Worm (Caenorhabditis elegans) whole organism, L3 larva: Measurements from ENCODE around the gene yju-2.

ENCODE experiments used
- ZK546.5 ChIP-seq: sonication (generic microtip); optimal IDR thresholded peaks from 2 replicates; lab custom pipeline; 2017; ENCODE audit warnings: missing biosample characterization, missing genetic modification characterization
- ceh-16 ChIP-seq: sonication (generic microtip); optimal IDR thresholded peaks from 2 replicates; lab custom pipeline; 2017; ENCODE audit warnings: missing biosample characterization, missing genetic modification characterization
- elt-1 ChIP-seq: fragments of 150-350 bp; optimal IDR thresholded peaks from 2 replicates; lab custom pipeline; 2014; ENCODE audit warnings: missing biosample characterization, missing genetic modification characterization
- fkh-10 ChIP-seq: sonication (generic microtip); optimal IDR thresholded peaks from 2 replicates; lab custom pipeline; 2017; ENCODE audit warnings: missing biosample characterization, missing genetic modification reagents, missing genetic modification characterization
- jun-1 ChIP-seq: fragments of 150-350 bp; optimal IDR thresholded peaks from 2 replicates; lab custom pipeline; 2014; ENCODE audit warnings: missing biosample characterization, missing genetic modification reagents, missing genetic modification characterization
- lin-15B ChIP-seq: fragments of 150-350 bp; optimal IDR thresholded peaks from 2 replicates; lab custom pipeline; 2014; ENCODE audit warnings: missing biosample characterization, missing genetic modification characterization
- nhr-237 ChIP-seq: fragments of 150-350 bp; optimal IDR thresholded peaks from 2 replicates; lab custom pipeline; 2014; ENCODE audit warnings: missing biosample characterization, missing genetic modification characterization
- nhr-77 ChIP-seq: fragments of 150-350 bp; optimal IDR thresholded peaks from 2 replicates; lab custom pipeline; 2014; ENCODE audit warnings: missing biosample characterization, missing genetic modification characterization

- TF ChIP-seq lin-15B (tag; lab: Kevin White, UChicago) (no peak), ZK546.5 (tag; lab: Kevin White, UChicago) (no peak), nhr-237 (tag; lab: Kevin White, UChicago) (no peak), elt-1 (tag; lab: Kevin White, UChicago) (no peak), nhr-77 (tag; lab: Kevin White, UChicago) (no peak), ceh-16 (no peak), fkh-10 (GFP tag; lab: Kevin White, UChicago) (no peak), jun-1 (tag; lab: Kevin White, UChicago) (no peak)
Observed at ce11 chrIII:7158709-7159108, 25.4 kb upstream of the yju-2 start, which contains the start of gene nuo-4.
